Worm (Caenorhabditis elegans) whole organism, L1 larva: ENCODE results near the gene clec-38.

Experiments
- C34B4.2 ChIP-seq: sonication (generic microtip); optimal IDR thresholded peaks from 2 replicates; lab custom pipeline; 2017; ENCODE audit warnings: mild to moderate bottlenecking, missing genetic modification characterization, missing compliant biosample characterization
- blmp-1 ChIP-seq: fragments of 150-350 bp; optimal IDR thresholded peaks from 2 replicates; lab custom pipeline; 2014; ENCODE audit warnings: missing biosample characterization, missing genetic modification characterization
- dpl-1 ChIP-seq, 3 experiments: fragments of 150-350 bp in 2 of 3; sonication (generic microtip) in 1 of 3; optimal IDR thresholded peaks; 2 replicates each; lab custom pipeline; 2014 to 2017; ENCODE audit warnings: missing biosample characterization in 3 of 3, missing genetic modification characterization in 3 of 3, missing genetic modification reagents in 3 of 3
- fkh-10 ChIP-seq: sonication (generic microtip); optimal IDR thresholded peaks from 2 replicates; lab custom pipeline; 2017; ENCODE audit warnings: missing biosample characterization, missing genetic modification reagents, missing genetic modification characterization
- lin-13 ChIP-seq: fragments of 150-350 bp; optimal IDR thresholded peaks from 2 replicates; lab custom pipeline; 2014; ENCODE audit warnings: missing biosample characterization, missing genetic modification reagents, missing genetic modification characterization
- nhr-11 ChIP-seq: fragments of 150-350 bp; optimal IDR thresholded peaks from 2 replicates; lab custom pipeline; 2014; ENCODE audit warnings: missing biosample characterization, missing genetic modification characterization
- nhr-19 ChIP-seq: fragments of 200-800 bp; sonication (Bioruptor generic); conservative IDR thresholded peaks from 2 replicates; pipeline ENCODE4 v1.3.6; 2022; ENCODE audit warnings: missing genetic modification characterization, missing compliant biosample characterization
- snpc-4 ChIP-seq: fragments of 150-350 bp; optimal IDR thresholded peaks from 2 replicates; lab custom pipeline; 2014; ENCODE audit warnings: missing biosample characterization, missing genetic modification characterization
- tlp-1 ChIP-seq: fragments of 150-350 bp; optimal IDR thresholded peaks from 2 replicates; lab custom pipeline; 2014; ENCODE audit warnings: missing biosample characterization, missing genetic modification characterization
- unc-62 ChIP-seq: fragments of 150-350 bp; optimal IDR thresholded peaks from 2 replicates; lab custom pipeline; 2014; ENCODE audit warnings: missing biosample characterization, missing genetic modification reagents, missing genetic modification characterization
- zag-1 ChIP-seq: fragments of 150-350 bp; optimal IDR thresholded peaks from 2 replicates; lab custom pipeline; 2014; ENCODE audit warnings: missing biosample characterization, missing genetic modification characterization

DNA sequence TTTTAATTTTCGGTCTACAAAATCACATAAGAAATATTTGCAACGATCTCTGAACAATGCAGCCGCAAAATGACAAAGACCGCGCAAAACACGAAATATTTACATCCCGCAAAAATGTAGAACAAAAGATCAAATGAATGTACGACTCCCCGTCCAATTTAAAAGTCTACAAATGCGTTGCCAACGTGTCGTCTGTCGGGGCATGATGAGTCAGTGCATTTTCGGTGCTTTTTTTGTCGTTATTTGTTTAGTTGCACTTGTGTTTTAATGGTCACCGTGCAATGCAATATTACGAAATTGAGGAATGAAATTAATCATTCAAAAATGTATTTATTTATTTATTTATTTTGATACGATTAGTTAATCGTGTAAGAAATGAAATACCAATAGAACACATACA lies 10.8 kb downstream of the clec-38 start:
- TF ChIP-seq blmp-1 (tag; lab: Kevin White, UChicago): no peak
- no peak for TF ChIP-seq nhr-11
- TF ChIP-seq lin-13: no peak
- no peak for TF ChIP-seq zag-1 (tag; lab: Kevin White, UChicago)
- no peak for TF ChIP-seq nhr-19
- no peak for TF ChIP-seq snpc-4 (tag; lab: Kevin White, UChicago)
- TF ChIP-seq unc-62 (GFP tag; lab: Kevin White, UChicago): no peak
- TF ChIP-seq dpl-1 (GFP tag; optimal IDR thresholded peaks at IDR 0.05; lab: Kevin White, UChicago): no peak
- no peak for TF ChIP-seq fkh-10 (GFP tag; lab: Kevin White, UChicago)
- TF ChIP-seq C34B4.2: no peak
- TF ChIP-seq tlp-1 (tag; lab: Kevin White, UChicago): no peak
